Worm (Caenorhabditis elegans): Measurements from ENCODE around the gene sri-53.
"Not testable (repeated sequence)": the region's sequence is repeated elsewhere in the genome, so short reads cannot be mapped to it uniquely, and the experiment has no call there.

Gene sri-53

DNA sequence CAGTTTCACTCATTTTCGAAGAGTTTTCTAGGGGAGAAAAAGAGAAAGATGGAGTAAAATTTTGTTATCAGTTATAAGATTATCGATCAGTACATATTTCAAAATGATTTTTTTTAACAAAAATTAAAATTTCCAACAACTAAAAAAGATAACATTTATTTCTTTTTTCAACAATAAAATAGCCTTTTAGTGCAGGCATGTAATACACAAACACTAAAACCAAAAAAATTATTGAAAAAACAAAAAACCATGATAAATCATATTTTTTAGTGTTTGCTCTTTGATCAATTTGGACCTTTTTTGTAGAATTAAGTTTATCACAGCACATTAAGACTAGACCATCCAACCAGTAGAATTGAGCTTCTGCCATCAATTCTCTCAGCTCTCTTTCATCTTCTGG, 22.2 kb upstream of the sri-53 start, which contains the start of gene ZC239.15:
Gene ZC239.15, minus strand, starts transcription at position 101 of the 400 bp plus-strand sequence.
- TF ChIP-seq daf-16 (GFP tag; optimal IDR thresholded peaks at IDR 0.05) (no peak), daf-16 (tag; optimal IDR thresholded peaks at IDR 0.05) (peak; percentile 2), spr-1 (tag; optimal IDR thresholded peaks at IDR 0.05) (no peak), aha-1 (tag) (peak; percentile 16)

ce11 chrII:3222686-3223085, 20.3 kb upstream of the sri-53 start, which contains the start of gene ZC239.13:
Gene ZC239.13, minus strand, starts transcription at chrII:3222839.
- peak; percentile 26 for TF ChIP-seq pqm-1 (tag; optimal IDR thresholded peaks at IDR 0.05)
- no peak for TF ChIP-seq nhr-41 (GFP tag; IDR thresholded peaks at IDR 0.05)
- no peak for TF ChIP-seq nhr-10 (tag; optimal IDR thresholded peaks at IDR 0.05)

ce11 chrII:3221730-3222129, 19.3 kb upstream of the sri-53 start, which contains the start of gene ZC239.14:
Gene ZC239.14, minus strand, starts transcription at chrII:3222034.
- peak; percentile 91 for TF ChIP-seq aha-1 (tag)
- TF ChIP-seq ceh-62 (tag; optimal IDR thresholded peaks at IDR 0.05): no peak

- TF ChIP-seq aha-1 (tag) (peak; percentile 21), ceh-62 (tag; optimal IDR thresholded peaks at IDR 0.05) (no peak), daf-16 (GFP tag; optimal IDR thresholded peaks at IDR 0.05) (no peak), daf-16 (tag; optimal IDR thresholded peaks at IDR 0.05) (no peak)
Measured at ce11 chrII:3220723-3221122, 18.3 kb upstream of the sri-53 start, which contains the start of gene ZC239.22. Gene ZC239.22, minus strand, starts transcription at chrII:3220823.

DNA sequence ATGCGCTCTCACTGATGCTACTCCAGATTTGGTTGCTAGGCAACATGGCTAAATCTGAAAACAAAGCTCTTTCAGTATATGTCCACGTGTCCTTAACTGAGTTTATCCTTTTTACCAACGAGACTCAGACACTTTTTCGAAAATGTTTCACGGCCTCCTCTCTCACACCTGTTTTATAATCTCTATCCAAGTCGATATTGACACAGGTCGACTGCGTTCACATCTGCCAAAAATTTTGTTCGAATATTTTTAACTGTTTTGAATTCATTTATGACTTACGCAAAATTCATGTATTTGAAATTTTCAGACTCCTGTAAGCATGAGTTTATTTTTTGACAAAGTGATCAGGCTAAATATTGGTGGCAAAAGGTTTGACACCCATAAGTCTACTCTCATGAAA, 13.3 kb upstream of the sri-53 start, which contains the start of gene ZC239.3:
Gene ZC239.3, plus strand, starts transcription at position 301 of the 400 bp plus-strand sequence.
- not testable (repeated sequence) for TF ChIP-seq egl-43 (GFP tag; IDR thresholded peaks at IDR 0.05); spr-1 (tag; optimal IDR thresholded peaks at IDR 0.05); madf-5 (GFP tag; IDR thresholded peaks at IDR 0.05)

- TF ChIP-seq snpc-4 (tag; optimal IDR thresholded peaks at IDR 0.05) (no peak), F26F4.8 (GFP tag; conservative IDR thresholded peaks at IDR 0.05) (no peak), pqm-1 (tag; optimal IDR thresholded peaks at IDR 0.05) (no peak), madf-5 (GFP tag; IDR thresholded peaks at IDR 0.05) (no peak), ceh-44 (GFP tag; IDR thresholded peaks at IDR 0.05) (no peak), mdt-29 (GFP tag; IDR thresholded peaks at IDR 0.05) (no peak), dpl-1 (GFP tag; optimal IDR thresholded peaks at IDR 0.05) (no peak), dmd-8 (GFP tag; IDR thresholded peaks at IDR 0.05) (no peak)
Measured at ce11 chrII:3213898-3214297, 11.5 kb upstream of the sri-53 start, which contains the start of gene ZC239.4. Gene ZC239.4, plus strand, starts transcription at chrII:3214198.

ce11 chrII:3210365-3210764, 7.9 kb upstream of the sri-53 start, which contains the start of gene ZC239.5:
Gene ZC239.5, plus strand, starts transcription at chrII:3210665.
- TF ChIP-seq fkh-10 (GFP tag; optimal IDR thresholded peaks at IDR 0.05): no peak
- no peak for TF ChIP-seq mes-2 (tag; optimal IDR thresholded peaks at IDR 0.05; ENCODE audit: poor library complexity, severe bottlenecking)
- TF ChIP-seq T20F7.1 (GFP tag; optimal IDR thresholded peaks at IDR 0.05): no peak
- TF ChIP-seq dve-1 (tag; optimal IDR thresholded peaks at IDR 0.05; ENCODE audit: insufficient read depth): no peak
- 0 out of 2 replicates have a peak, but pooled peaks have one; percentile 12 for TF ChIP-seq D1046.2 (GFP tag; IDR thresholded peaks at IDR 0.05)
- TF ChIP-seq unc-62 (GFP tag; optimal IDR thresholded peaks at IDR 0.05 in 1 of 2): peak in 1 of 2 experiments; percentile 56
- TF ChIP-seq unc-62 (tag; optimal IDR thresholded peaks at IDR 0.05): no peak

DNA sequence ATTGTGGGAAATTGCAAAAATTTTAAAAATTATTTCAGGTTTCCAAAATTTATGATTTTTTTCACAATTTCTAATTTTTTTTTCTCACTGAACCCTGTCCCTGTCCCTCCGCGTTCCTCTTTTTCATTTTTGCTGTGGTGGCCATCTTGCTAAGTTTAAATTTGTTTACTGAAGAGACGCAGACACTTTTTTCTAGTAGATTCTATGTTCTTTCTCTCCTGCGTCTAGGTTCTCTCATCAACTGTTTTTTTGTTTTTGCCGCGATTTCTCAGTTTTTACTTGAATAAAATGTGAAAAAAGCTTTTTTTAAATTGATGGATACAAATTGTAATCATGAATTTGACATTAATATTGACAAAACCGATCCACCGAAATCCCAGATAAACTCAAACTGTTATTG, 6.8 kb upstream of the sri-53 start, which contains the start of gene ZC239.6:
Gene ZC239.6, plus strand, starts transcription at position 381 of the 400 bp plus-strand sequence.
- TF ChIP-seq pha-4 (GFP tag; IDR thresholded peaks at IDR 0.05): no peak
- peak; percentile 22 for TF ChIP-seq pha-4 (tag; optimal IDR thresholded peaks at IDR 0.05)
- TF ChIP-seq dve-1 (tag; optimal IDR thresholded peaks at IDR 0.05; ENCODE audit: insufficient read depth): no peak
- no peak for TF ChIP-seq ceh-20 (GFP tag; IDR thresholded peaks at IDR 0.05)
- no peak for TF ChIP-seq ztf-7 (tag; optimal IDR thresholded peaks at IDR 0.05)
- no peak for TF ChIP-seq mdl-1 (tag; optimal IDR thresholded peaks at IDR 0.05)
- TF ChIP-seq ceh-82 (tag; optimal IDR thresholded peaks at IDR 0.05): no peak
- TF ChIP-seq nhr-10 (tag; optimal IDR thresholded peaks at IDR 0.05): no peak
- no peak for TF ChIP-seq nhr-102 (tag; optimal IDR thresholded peaks at IDR 0.05)
- 0 out of 2 replicates have a peak, but pooled peaks have one; percentile 22 for TF ChIP-seq hmg-1.1 (GFP tag; IDR thresholded peaks at IDR 0.05)
- TF ChIP-seq lim-7 (GFP tag; IDR thresholded peaks at IDR 0.05): no peak
- TF ChIP-seq gei-8 (GFP tag; optimal IDR thresholded peaks at IDR 0.05): no peak
- no peak for TF ChIP-seq Y5F2A.4 (GFP tag; optimal IDR thresholded peaks at IDR 0.05)
- TF ChIP-seq daf-16 (GFP tag; optimal IDR thresholded peaks at IDR 0.05): peak in 1 of 2 experiments; percentile 68
- TF ChIP-seq daf-16 (tag; optimal IDR thresholded peaks at IDR 0.05): no peak
- TF ChIP-seq rbr-2 (tag; optimal IDR thresholded peaks at IDR 0.05): peak; percentile 32
- TF ChIP-seq mxl-3 (GFP tag; optimal IDR thresholded peaks at IDR 0.05): no peak
- peak; percentile 35 for TF ChIP-seq hlh-11 (tag; optimal IDR thresholded peaks at IDR 0.05)
